Worm (Caenorhabditis elegans): ENCODE measurements around the gene txt-18.

txt-18 gene

DNA sequence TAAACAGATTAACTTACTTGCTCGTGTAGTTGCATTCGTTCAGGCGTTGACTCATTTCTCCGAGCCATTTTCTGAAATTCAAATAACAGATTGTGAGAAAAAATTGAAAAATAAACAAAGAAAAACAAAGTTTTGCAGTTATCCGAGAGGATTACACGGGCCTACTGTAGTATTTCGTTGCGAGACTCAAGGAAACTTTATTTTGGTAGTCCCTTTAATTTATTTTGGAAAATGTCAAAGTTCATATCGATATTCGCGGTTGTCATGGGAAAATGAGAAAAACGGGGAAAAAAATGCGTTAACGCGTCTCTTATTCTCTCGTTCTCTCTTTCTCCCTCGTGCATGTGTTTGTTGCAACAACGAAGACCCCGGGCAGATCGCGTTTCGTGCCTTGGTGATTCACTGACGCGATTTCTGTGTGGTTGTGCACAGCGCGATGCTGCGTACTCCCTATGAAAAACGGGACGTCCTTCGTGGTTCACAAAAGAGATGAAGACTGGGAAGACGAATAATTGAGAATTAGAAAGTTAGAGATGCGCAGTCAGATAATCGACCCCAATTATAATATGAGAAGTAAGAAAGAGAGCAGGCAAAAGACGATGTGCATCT, 12.5 kb upstream of the txt-18 start, which contains the start of gene set-4 (continued):
- no peak for TF ChIP-seq snpc-1.3 (tag; optimal IDR thresholded peaks at IDR 0.05; ENCODE audit: insufficient read depth)
- no peak for TF ChIP-seq pha-4 (tag; optimal IDR thresholded peaks at IDR 0.05)
- TF ChIP-seq D2030.7 (GFP tag; IDR thresholded peaks at IDR 0.05), result no peak
- TF ChIP-seq F23B12.7 (tag; optimal IDR thresholded peaks at IDR 0.05; ENCODE audit: insufficient read depth), result peak; percentile 85
- no peak for TF ChIP-seq sptf-2 (GFP tag; optimal IDR thresholded peaks at IDR 0.05)
- TF ChIP-seq Y56A3A.18 (GFP tag; IDR thresholded peaks at IDR 0.05), result no peak
- TF ChIP-seq lir-1 (GFP tag; conservative IDR thresholded peaks at IDR 0.05), result peak; percentile 60; the same call in 1 of the 2 replicates
- no peak for TF ChIP-seq mxl-1 (tag; optimal IDR thresholded peaks at IDR 0.05)
- TF ChIP-seq bed-1 (GFP tag; IDR thresholded peaks at IDR 0.05), result no peak
- peak; percentile 38 for TF ChIP-seq athp-1 (tag; optimal IDR thresholded peaks at IDR 0.05)
- TF ChIP-seq unc-130 (GFP tag; optimal IDR thresholded peaks at IDR 0.05), result peak; percentile 2
- no peak for TF ChIP-seq dpff-1 (tag; optimal IDR thresholded peaks at IDR 0.05)
- TF ChIP-seq chd-7 (tag; optimal IDR thresholded peaks at IDR 0.05), result peak; percentile 73
- no peak for TF ChIP-seq Y79H2A.3 (GFP tag; conservative IDR thresholded peaks at IDR 0.05)
- no peak for TF ChIP-seq attf-6 (GFP tag; IDR thresholded peaks at IDR 0.05)
- no peak for TF ChIP-seq ztf-6 (GFP tag; IDR thresholded peaks at IDR 0.05)
- TF ChIP-seq B0336.3 (GFP tag; IDR thresholded peaks at IDR 0.05), result peak; percentile 89
- no peak for TF ChIP-seq ceh-40 (GFP tag; IDR thresholded peaks at IDR 0.05)
- TF ChIP-seq snpc-3.4 (tag; optimal IDR thresholded peaks at IDR 0.05), result no peak
- TF ChIP-seq dox-1 (GFP tag; IDR thresholded peaks at IDR 0.05), result peak; percentile 93
- no peak for TF ChIP-seq nhr-120 (GFP tag; IDR thresholded peaks at IDR 0.05)
- TF ChIP-seq F39B2.1 (GFP tag; IDR thresholded peaks at IDR 0.05), result no peak
- TF ChIP-seq aptf-3 (GFP tag; IDR thresholded peaks at IDR 0.05), result 0 out of 2 replicates have a peak, but pooled peaks have one; percentile 26
- TF ChIP-seq lin-40 (tag; optimal IDR thresholded peaks at IDR 0.05), result peak; percentile 92
- TF ChIP-seq hmg-1.2 (GFP tag; IDR thresholded peaks at IDR 0.05), result peak; percentile 68
- peak; percentile 68 for TF ChIP-seq madf-10 (tag; optimal IDR thresholded peaks at IDR 0.05)
- TF ChIP-seq madf-3 (GFP tag; IDR thresholded peaks at IDR 0.05), result 0 out of 2 replicates have a peak, but pooled peaks have one; percentile 58
- TF ChIP-seq B0261.1 (tag; optimal IDR thresholded peaks at IDR 0.05), result no peak
- no peak for TF ChIP-seq F49E8.2 (tag; optimal IDR thresholded peaks at IDR 0.05; ENCODE audit: insufficient read depth)
- peak; percentile 97 for TF ChIP-seq nhr-80 (tag; optimal IDR thresholded peaks at IDR 0.05)
- TF ChIP-seq ceh-100 (GFP tag; IDR thresholded peaks at IDR 0.05), result peak; percentile 77
- no peak for TF ChIP-seq nfya-2 (GFP tag; IDR thresholded peaks at IDR 0.05)
- peak; percentile 80 for TF ChIP-seq K11D2.4 (GFP tag; IDR thresholded peaks at IDR 0.05)
- peak; percentile 62 for TF ChIP-seq tbp1 (GFP tag; optimal IDR thresholded peaks at IDR 0.05)
- no peak for TF ChIP-seq egl-44 (GFP tag; IDR thresholded peaks at IDR 0.05)
- no peak for TF ChIP-seq F52B5.7 (tag; optimal IDR thresholded peaks at IDR 0.05)
- peak; percentile 62 for TF ChIP-seq xnd-1 (tag; optimal IDR thresholded peaks at IDR 0.05)
- TF ChIP-seq rcor-1 (GFP tag; IDR thresholded peaks at IDR 0.05), result peak; percentile 79
- TF ChIP-seq ztf-25 (GFP tag; IDR thresholded peaks at IDR 0.05), result no peak
- TF ChIP-seq ztf-18 (tag; optimal IDR thresholded peaks at IDR 0.05), result peak; percentile 97
- TF ChIP-seq repo-1 (tag; optimal IDR thresholded peaks at IDR 0.05), result peak; percentile 73
- TF ChIP-seq snpc-1.1 (tag; optimal IDR thresholded peaks at IDR 0.05; ENCODE audit: insufficient read depth), result no peak
